Worm (Caenorhabditis elegans) whole organism, L1 larva: ENCODE results near the gene C11H1.7.

ENCODE experiments used
- F16B12.6 ChIP-seq: fragments of 150-350 bp; optimal IDR thresholded peaks from 2 replicates; lab custom pipeline; 2014; ENCODE audit warnings: missing biosample characterization, missing genetic modification characterization
- Y116A8C.19 ChIP-seq: sonication (generic microtip); optimal IDR thresholded peaks from 2 replicates; lab custom pipeline; 2016; ENCODE audit warnings: missing compliant biosample characterization, missing genetic modification characterization, borderline replicate concordance
- aly-2 ChIP-seq: fragments of 150-350 bp; optimal IDR thresholded peaks from 2 replicates; lab custom pipeline; 2014; ENCODE audit warnings: missing biosample characterization, missing genetic modification characterization
- ama-1 ChIP-seq: fragments of 150-350 bp; optimal IDR thresholded peaks from 2 replicates; lab custom pipeline; 2014
- blmp-1 ChIP-seq: fragments of 150-350 bp; optimal IDR thresholded peaks from 2 replicates; lab custom pipeline; 2014; ENCODE audit warnings: missing biosample characterization, missing genetic modification characterization
- ces-1 ChIP-seq: fragments of 150-350 bp; optimal IDR thresholded peaks from 2 replicates; lab custom pipeline; 2014; ENCODE audit warnings: missing biosample characterization, missing genetic modification reagents, missing genetic modification characterization
- dsc-1 ChIP-seq: sonication (generic microtip); optimal IDR thresholded peaks from 2 replicates; lab custom pipeline; 2016; ENCODE audit warnings: mild to moderate bottlenecking, missing genetic modification characterization, missing compliant biosample characterization
- egl-13 ChIP-seq: sonication (generic microtip); optimal IDR thresholded peaks from 2 replicates; lab custom pipeline; 2016; ENCODE audit warnings: missing genotype, missing genetic modification reagents, missing genetic modification characterization, missing compliant biosample characterization
- egl-27 ChIP-seq, 2 experiments: fragments of 150-350 bp in 1 of 2; sonication (generic microtip); optimal IDR thresholded peaks; 3 replicates each; lab custom pipeline; 2017 to 2018; ENCODE audit warnings: missing biosample characterization in 2 of 2, missing genetic modification characterization in 2 of 2, missing genetic modification reagents in 2 of 2
- elt-3 ChIP-seq, 6 experiments: fragments of 150-350 bp in 1 of 6; sonication (generic microtip); optimal IDR thresholded peaks; 2 replicates each; lab custom pipeline; 2017 to 2018; ENCODE audit warnings: missing biosample characterization in 6 of 6, missing genetic modification characterization in 6 of 6, inconsistent platforms in 1 of 6
- fkh-10 ChIP-seq: sonication (generic microtip); optimal IDR thresholded peaks from 2 replicates; lab custom pipeline; 2017; ENCODE audit warnings: missing biosample characterization, missing genetic modification reagents, missing genetic modification characterization
- hpl-2 ChIP-seq: fragments of 150-350 bp; optimal IDR thresholded peaks from 2 replicates; lab custom pipeline; 2014; ENCODE audit warnings: missing biosample characterization, missing genetic modification reagents, missing genetic modification characterization
- irx-1 ChIP-seq: sonication (generic microtip); optimal IDR thresholded peaks from 2 replicates; lab custom pipeline; 2016; ENCODE audit warnings: missing genetic modification characterization, missing compliant biosample characterization
- jun-1 ChIP-seq: fragments of 150-350 bp; optimal IDR thresholded peaks from 2 replicates; lab custom pipeline; 2014; ENCODE audit warnings: missing biosample characterization, missing genetic modification reagents, missing genetic modification characterization
- lin-14 ChIP-seq: fragments of 200-800 bp; sonication (Bioruptor generic); optimal IDR thresholded peaks from 2 replicates; lab custom pipeline; 2018; ENCODE audit warnings: mild to moderate bottlenecking, missing genetic modification characterization, moderate library complexity, missing compliant biosample characterization
- lin-35 ChIP-seq, 2 experiments: fragments of 150-350 bp; optimal IDR thresholded peaks; 2 replicates each; lab custom pipeline; 2014; ENCODE audit warnings: missing biosample characterization in 2 of 2, missing genetic modification characterization in 2 of 2, missing genetic modification reagents in 2 of 2
- lir-3 ChIP-seq: sonication (generic microtip); optimal IDR thresholded peaks from 2 replicates; lab custom pipeline; 2016; ENCODE audit warnings: mild to moderate bottlenecking, missing genetic modification characterization, moderate library complexity, missing compliant biosample characterization; ENCODE audit not compliant: poor library complexity
- mab-9 ChIP-seq: fragments of 200-800 bp; sonication (Bioruptor generic); IDR thresholded peaks from 2 replicates; pipeline ENCODE4 v1.3.6; 2022; ENCODE audit warnings: missing genetic modification reagents, missing genetic modification characterization, missing compliant biosample characterization
- mep-1 ChIP-seq: fragments of 150-350 bp; optimal IDR thresholded peaks from 2 replicates; lab custom pipeline; 2014; ENCODE audit warnings: missing biosample characterization, missing genetic modification characterization
- nhr-12 ChIP-seq: sonication (generic microtip); optimal IDR thresholded peaks from 2 replicates; lab custom pipeline; 2017; ENCODE audit warnings: missing biosample characterization, missing genetic modification characterization
- nhr-20 ChIP-seq: sonication (generic microtip); optimal IDR thresholded peaks from 2 replicates; lab custom pipeline; 2016; ENCODE audit warnings: mild to moderate bottlenecking, missing genetic modification characterization, missing compliant biosample characterization
- nhr-47 ChIP-seq: sonication (generic microtip); optimal IDR thresholded peaks from 2 replicates; lab custom pipeline; 2016; ENCODE audit warnings: mild to moderate bottlenecking, missing genetic modification characterization, moderate library complexity, missing compliant biosample characterization
- nhr-71 ChIP-seq: sonication (generic microtip); optimal IDR thresholded peaks from 2 replicates; lab custom pipeline; 2016; ENCODE audit warnings: mild to moderate bottlenecking, missing genetic modification characterization, moderate library complexity, missing compliant biosample characterization
- nhr-84 ChIP-seq: sonication (generic microtip); optimal IDR thresholded peaks from 2 replicates; lab custom pipeline; 2017; ENCODE audit warnings: missing biosample characterization, missing genetic modification characterization
- nhr-85 ChIP-seq: sonication (generic microtip); peaks from one replicate; lab custom pipeline; 2016; ENCODE audit warnings: missing genetic modification characterization, inconsistent platforms, missing compliant biosample characterization
- rnt-1 ChIP-seq: sonication (generic microtip); optimal IDR thresholded peaks from 2 replicates; lab custom pipeline; 2016; ENCODE audit warnings: mild to moderate bottlenecking, missing genetic modification characterization, moderate library complexity, missing compliant biosample characterization
- snpc-4 ChIP-seq: fragments of 150-350 bp; optimal IDR thresholded peaks from 2 replicates; lab custom pipeline; 2014; ENCODE audit warnings: missing biosample characterization, missing genetic modification characterization
- snu-23 ChIP-seq: sonication (generic microtip); optimal IDR thresholded peaks from 2 replicates; lab custom pipeline; 2016; ENCODE audit warnings: missing genetic modification characterization, missing compliant biosample characterization
- sup-37 ChIP-seq: fragments of 200-800 bp; sonication (Bioruptor generic); optimal IDR thresholded peaks from 2 replicates; lab custom pipeline; 2018; ENCODE audit warnings: mild to moderate bottlenecking, missing genetic modification characterization, missing compliant biosample characterization
- unc-130 ChIP-seq: fragments of 150-350 bp; optimal IDR thresholded peaks from 2 replicates; lab custom pipeline; 2017; ENCODE audit warnings: missing biosample characterization, missing genetic modification characterization, inconsistent platforms
- unc-30 ChIP-seq: sonication (generic microtip); optimal IDR thresholded peaks from 2 replicates; lab custom pipeline; 2017; ENCODE audit warnings: missing biosample characterization, missing genetic modification characterization
- vab-15 ChIP-seq: sonication (generic microtip); optimal IDR thresholded peaks from 2 replicates; lab custom pipeline; 2017; ENCODE audit warnings: missing genotype, mild to moderate bottlenecking, missing genetic modification characterization, missing compliant biosample characterization
- xbp-1 ChIP-seq: sonication (generic microtip); optimal IDR thresholded peaks from 2 replicates; lab custom pipeline; 2016; ENCODE audit warnings: missing genetic modification characterization, missing compliant biosample characterization
- zip-4 ChIP-seq: fragments of 200-800 bp; sonication (Bioruptor generic); optimal IDR thresholded peaks from 2 replicates; lab custom pipeline; 2018; ENCODE audit warnings: mild to moderate bottlenecking, missing genetic modification characterization, moderate library complexity, missing compliant biosample characterization
- ztf-11 ChIP-seq, 2 experiments: sonication (generic microtip); optimal IDR thresholded peaks; 2 replicates each; lab custom pipeline; 2016 to 2017; ENCODE audit warnings: missing genetic modification characterization in 2 of 2, missing biosample characterization in 1 of 2, missing compliant biosample characterization in 1 of 2

The C11H1.7 gene

DNA sequence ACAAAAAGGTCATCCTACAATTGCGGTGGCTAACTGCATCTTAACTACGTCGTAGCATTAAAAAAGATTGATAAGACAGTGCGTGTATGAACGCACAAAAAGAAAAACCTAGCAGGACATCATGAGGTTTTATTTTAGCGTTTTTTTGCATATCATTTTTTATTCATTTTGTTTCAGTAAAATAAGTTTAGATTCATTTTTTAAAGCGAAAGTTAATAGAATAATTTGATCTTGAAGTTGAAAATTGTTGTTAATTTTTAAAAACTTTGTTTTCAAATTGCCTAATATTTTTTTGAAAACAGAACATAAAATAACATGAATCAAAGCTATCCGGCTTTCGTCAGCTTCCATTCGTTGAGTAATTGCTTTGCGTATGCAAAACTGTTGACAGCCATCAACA, 13.6 kb upstream of the C11H1.7 start, which contains the start of gene prx-1:
prx-1 (plus strand) TSS at position 301 of the 400 bp plus-strand sequence.
- no peak for TF ChIP-seq nhr-12 (tag; lab: Kevin White, UChicago)
- no peak for TF ChIP-seq ztf-11 (tag; optimal IDR thresholded peaks at IDR 0.05; lab: Kevin White, UChicago)
- peak in 1 of 6 experiments; percentile 14 for TF ChIP-seq elt-3 (tag; optimal IDR thresholded peaks at IDR 0.05; lab: Kevin White, UChicago)
- TF ChIP-seq, all 84 proteins: peak for 1

DNA sequence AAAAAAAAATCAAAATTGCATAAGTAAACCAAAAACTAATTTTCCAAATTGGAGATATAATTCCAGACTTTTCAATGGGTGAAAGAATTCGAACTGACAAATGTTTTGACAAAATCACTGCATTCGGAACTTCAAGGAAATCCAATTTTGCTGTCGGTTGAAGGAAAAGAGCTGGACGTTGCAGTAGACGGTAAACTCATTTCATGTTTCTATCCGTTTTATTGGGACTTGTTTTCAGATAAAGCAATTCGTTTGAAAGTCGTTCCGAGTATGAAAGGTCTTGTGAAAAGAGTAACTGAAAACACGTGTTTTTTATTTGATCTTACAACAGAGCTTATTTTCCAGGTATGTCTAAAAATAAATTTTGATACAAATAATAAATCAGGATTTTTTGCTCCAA, 11.1 kb upstream of the C11H1.7 start:
- TF ChIP-seq nhr-20 (tag; lab: Kevin White, UChicago) = no peak
- TF ChIP-seq lin-14 = peak; percentile 6
- TF ChIP-seq egl-13 = no peak
- TF ChIP-seq fkh-10 (GFP tag; lab: Kevin White, UChicago) = peak; percentile 51

DNA sequence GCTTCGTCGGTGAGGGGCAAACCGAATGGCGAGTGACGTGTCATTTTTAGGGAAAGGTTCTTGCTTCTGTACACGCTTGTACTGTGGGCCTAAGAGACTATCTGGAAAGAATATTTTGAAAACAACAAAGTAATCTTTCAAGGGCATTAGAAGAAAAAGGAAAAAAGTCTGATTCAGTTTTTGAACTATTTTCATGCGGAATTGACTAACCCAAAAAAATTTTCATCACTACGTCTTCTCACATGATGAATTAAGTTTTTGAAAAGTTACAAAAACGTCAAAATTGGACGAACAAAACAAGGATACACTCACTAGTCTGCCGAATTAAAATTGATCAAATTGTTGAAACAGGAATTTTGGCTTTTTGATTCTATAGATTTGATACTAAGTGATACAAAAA, 6.9 kb upstream of the C11H1.7 start, which contains the start of gene C11H1.9:
C11H1.9 (minus strand) TSS at position 101 of the 400 bp plus-strand sequence.
- TF ChIP-seq xbp-1 (tag; lab: Kevin White, UChicago) = no peak
- TF ChIP-seq nhr-85 (tag; lab: Kevin White, UChicago) = peak; percentile 32

DNA sequence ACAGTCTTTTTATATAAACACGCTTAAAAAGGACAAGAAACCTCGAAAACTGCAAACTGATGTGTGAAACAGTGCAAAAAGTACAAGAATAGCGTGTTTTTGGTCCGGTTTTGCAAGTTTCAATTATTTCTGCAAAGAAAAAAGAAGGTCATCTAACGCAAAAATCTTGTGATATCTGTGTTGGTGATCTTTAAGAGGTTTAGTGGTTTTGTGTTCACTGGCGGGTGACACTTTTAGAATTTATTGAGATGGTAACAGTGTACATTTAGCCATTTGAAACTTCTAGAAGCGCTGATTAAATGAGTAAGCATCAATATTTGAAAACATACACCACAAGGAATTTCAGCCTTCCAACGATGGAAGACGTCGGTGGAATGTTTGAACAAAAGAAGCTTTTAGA, 4.4 kb upstream of the C11H1.7 start:
- TF ChIP-seq egl-13 = no peak
- peak; percentile 8 for TF ChIP-seq blmp-1 (tag; lab: Kevin White, UChicago)
- peak; percentile 56 for TF ChIP-seq nhr-85 (tag; lab: Kevin White, UChicago)

DNA sequence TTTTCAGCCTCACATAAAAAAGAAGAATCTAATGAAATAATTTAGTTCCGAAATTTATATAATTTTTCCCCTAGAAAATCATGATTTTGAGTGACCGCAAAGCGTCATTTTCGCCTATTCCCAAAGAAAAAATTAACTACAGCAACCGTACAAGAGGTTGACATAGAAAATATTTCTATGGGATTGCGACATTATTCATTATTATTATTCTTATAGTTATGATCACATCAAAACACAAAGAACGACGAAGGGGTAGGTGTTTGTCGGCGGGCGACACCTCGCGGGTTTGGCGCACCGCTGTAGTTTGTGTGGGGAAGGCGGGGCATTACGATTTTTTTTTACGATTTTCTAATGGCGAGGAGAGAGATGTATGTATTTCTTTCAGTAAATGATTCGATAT, 2.9 kb upstream of the C11H1.7 start:
- TF ChIP-seq lin-35 (GFP tag; optimal IDR thresholded peaks at IDR 0.05; lab: Kevin White, UChicago) = no peak
- TF ChIP-seq snpc-4 (tag; lab: Kevin White, UChicago) = peak; percentile 84
- peak; percentile 57 for TF ChIP-seq nhr-71 (tag; lab: Kevin White, UChicago)
- peak; percentile 25 for TF ChIP-seq nhr-85 (tag; lab: Kevin White, UChicago)
- TF ChIP-seq F16B12.6 (tag; lab: Kevin White, UChicago) = no peak
- no peak for TF ChIP-seq mab-9
- no peak for TF ChIP-seq unc-130 (tag; lab: Kevin White, UChicago)
- no peak for TF ChIP-seq nhr-47 (tag; lab: Kevin White, UChicago)
- TF ChIP-seq nhr-12 (tag; lab: Kevin White, UChicago) = no peak
- TF ChIP-seq irx-1 (tag; lab: Kevin White, UChicago) = no peak
- TF ChIP-seq zip-4 (GFP tag; lab: Kevin White, UChicago) = no peak
- TF ChIP-seq, all 84 proteins: peak for 3

DNA sequence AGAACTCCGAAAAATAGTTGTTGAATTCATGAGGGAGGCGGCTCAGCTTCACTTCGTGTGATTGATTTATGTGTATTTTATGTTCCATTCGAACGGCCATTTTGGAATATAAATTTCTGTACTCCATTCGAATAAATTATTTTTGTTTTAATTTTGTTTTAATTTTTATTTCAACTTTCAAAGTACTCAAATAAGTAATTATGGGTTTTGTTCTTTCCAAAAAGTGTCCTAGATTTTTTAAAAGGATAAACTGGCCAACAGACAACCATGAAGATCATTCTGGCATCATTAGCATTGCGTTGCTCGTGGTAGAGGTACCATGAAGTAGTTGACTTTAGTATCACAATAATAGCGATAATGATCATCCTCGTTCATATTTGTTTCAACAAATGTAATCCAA, 631 bp upstream of the C11H1.7 start:
- TF ChIP-seq aly-2 (tag; lab: Kevin White, UChicago) (no peak), dsc-1 (tag; lab: Kevin White, UChicago) (no peak), snu-23 (no peak), unc-30 (no peak), vab-15 (tag; lab: Kevin White, UChicago) (no peak), lir-3 (tag; lab: Kevin White, UChicago) (no peak), Y116A8C.19 (no peak), jun-1 (no peak), rnt-1 (tag; lab: Kevin White, UChicago) (no peak), mep-1 (tag; lab: Kevin White, UChicago) (no peak), nhr-84 (no peak), irx-1 (tag; lab: Kevin White, UChicago) (no peak), ces-1 (GFP tag; lab: Kevin White, UChicago) (no peak), ztf-11 (tag; optimal IDR thresholded peaks at IDR 0.05; lab: Kevin White, UChicago) (no peak), hpl-2 (no peak), ama-1 (no peak), egl-27 (tag; optimal IDR thresholded peaks at IDR 0.05; lab: Kevin White, UChicago) (no peak), sup-37 (GFP tag; lab: Kevin White, UChicago) (no peak)
